Worm (Caenorhabditis elegans): ENCODE measurements around the gene nhr-281.

- no peak for TF ChIP-seq nhr-76 (tag; optimal IDR thresholded peaks at IDR 0.05)
- no peak for TF ChIP-seq snpc-4 (tag; optimal IDR thresholded peaks at IDR 0.05)
- no peak for TF ChIP-seq fos-1 (tag; optimal IDR thresholded peaks at IDR 0.05)
- TF ChIP-seq daf-12 (tag; optimal IDR thresholded peaks at IDR 0.05), result no peak
Measured at ce11 chrX:14090990-14091389, 22.3 kb downstream of the nhr-281 start.

Measured in whole organism, L3 larva.